Worm (Caenorhabditis elegans): ENCODE data around the gene dcap-1.

ce11 chrIV:1067430-1067829, 12.8 kb upstream of the dcap-1 start, which contains the start of gene znf-782:
- TF ChIP-seq sea-1 (GFP tag; conservative IDR thresholded peaks at IDR 0.05): no peak
- TF ChIP-seq aly-1 (tag; optimal IDR thresholded peaks at IDR 0.05): no peak
- TF ChIP-seq ets-7 (tag; optimal IDR thresholded peaks at IDR 0.05): no peak
- no peak for TF ChIP-seq flt-1 (GFP tag; IDR thresholded peaks at IDR 0.05)
- TF ChIP-seq tra-4 (tag; optimal IDR thresholded peaks at IDR 0.05): no peak
- no peak for TF ChIP-seq ama-1 (optimal IDR thresholded peaks at IDR 0.05)
- TF ChIP-seq B0310.2 (tag; optimal IDR thresholded peaks at IDR 0.05): no peak
- TF ChIP-seq F13C5.2 (tag; optimal IDR thresholded peaks at IDR 0.05): no peak
- no peak for TF ChIP-seq tbx-11 (GFP tag; IDR thresholded peaks at IDR 0.05)
- no peak for TF ChIP-seq ceh-13 (GFP tag; optimal IDR thresholded peaks at IDR 0.05)
- no peak for TF ChIP-seq scrt-1 (GFP tag; IDR thresholded peaks at IDR 0.05)
- no peak for TF ChIP-seq ceh-36 (tag; optimal IDR thresholded peaks at IDR 0.05)
- no peak for TF ChIP-seq hnd-1 (tag; optimal IDR thresholded peaks at IDR 0.05)
- TF ChIP-seq pes-1 (GFP tag; IDR thresholded peaks at IDR 0.05): no peak

All from whole organism, early embryonic.